Fruit fly (Drosophila melanogaster) whole organism, prepupa: ENCODE results near the gene CG17839.
A peak's percentile ranks its signal among the peaks of the same experiment; 100 is the strongest.

ENCODE experiments used
- Blimp-1 ChIP-seq: fragments of 200-800 bp; sonication (Bioruptor generic); optimal IDR thresholded peaks from 3 replicates; lab custom pipeline; 2017; ENCODE audit warnings: missing biosample characterization, missing genetic modification characterization, mild to moderate bottlenecking, moderate library complexity, missing genetic modification reagents
- CG10631 ChIP-seq: fragments of 200-800 bp; sonication (Bioruptor generic); optimal IDR thresholded peaks from 2 replicates; lab custom pipeline; 2016; ENCODE audit warnings: missing biosample characterization, missing genetic modification characterization
- CG10669 ChIP-seq: fragments of 200-800 bp; sonication (Bioruptor generic); optimal IDR thresholded peaks from 3 replicates; lab custom pipeline; 2018; ENCODE audit warnings: missing biosample characterization, mild to moderate bottlenecking, missing genetic modification characterization, moderate library complexity
- CG11294 ChIP-seq: fragments of 200-800 bp; sonication (Bioruptor generic); IDR thresholded peaks from 2 replicates; pipeline ENCODE4 v1.3.6; 2022; ENCODE audit warnings: missing biosample characterization, missing genetic modification characterization
- CG11762 ChIP-seq: fragments of 200-800 bp; sonication (Bioruptor generic); optimal IDR thresholded peaks from 3 replicates; lab custom pipeline; 2016; ENCODE audit warnings: missing biosample characterization, missing genetic modification characterization; ENCODE audit not compliant: insufficient read depth
- CG11902 ChIP-seq: fragments of 200-800 bp; sonication (Bioruptor generic); optimal IDR thresholded peaks from 3 replicates; lab custom pipeline; 2016; ENCODE audit warnings: missing biosample characterization, missing genetic modification characterization
- CG15336 ChIP-seq: fragments of 200-800 bp; sonication (Bioruptor generic); IDR thresholded peaks from 2 replicates; pipeline ENCODE4 v1.3.6; 2022; ENCODE audit warnings: missing biosample characterization, missing genetic modification characterization
- CG1621 ChIP-seq: fragments of 200-800 bp; sonication (Bioruptor generic); optimal IDR thresholded peaks from 3 replicates; lab custom pipeline; 2018; ENCODE audit warnings: missing biosample characterization, mild to moderate bottlenecking, missing genetic modification characterization
- CG16779 ChIP-seq: fragments of 200-800 bp; sonication (Bioruptor generic); optimal IDR thresholded peaks from 3 replicates; lab custom pipeline; 2017; ENCODE audit warnings: missing biosample characterization, mild to moderate bottlenecking, missing genetic modification characterization
- CG3032 ChIP-seq: fragments of 200-800 bp; optimal IDR thresholded peaks from 2 replicates; lab custom pipeline; 2019; ENCODE audit warnings: missing biosample characterization, mild to moderate bottlenecking, missing genetic modification characterization, moderate library complexity
- CG31627 ChIP-seq: fragments of 200-800 bp; sonication (Bioruptor generic); optimal IDR thresholded peaks from 3 replicates; lab custom pipeline; 2016; ENCODE audit warnings: missing biosample characterization, missing genetic modification characterization
- CG32006 ChIP-seq: fragments of 200-800 bp; sonication (Bioruptor generic); optimal IDR thresholded peaks from 3 replicates; lab custom pipeline; 2017; ENCODE audit warnings: missing biosample characterization, mild to moderate bottlenecking, missing genetic modification characterization
- CG3919 ChIP-seq: fragments of 200-800 bp; sonication (Bioruptor generic); optimal IDR thresholded peaks from 3 replicates; lab custom pipeline; 2016; ENCODE audit warnings: missing biosample characterization, missing genetic modification characterization
- CG4318 ChIP-seq: fragments of 200-800 bp; sonication (Bioruptor generic); optimal IDR thresholded peaks from 3 replicates; lab custom pipeline; 2017; ENCODE audit warnings: missing biosample characterization, mild to moderate bottlenecking, missing genetic modification characterization
- CG6163 ChIP-seq: fragments of 200-800 bp; sonication (Bioruptor generic); IDR thresholded peaks from 3 replicates; pipeline ENCODE4 v1.3.6; 2022; ENCODE audit warnings: missing biosample characterization, missing genetic modification characterization
- CG6276 ChIP-seq: fragments of 200-800 bp; sonication (Bioruptor generic); optimal IDR thresholded peaks from 2 replicates; lab custom pipeline; 2017; ENCODE audit warnings: missing biosample characterization, mild to moderate bottlenecking, missing genetic modification characterization
- CG6808 ChIP-seq: fragments of 200-800 bp; sonication (Bioruptor generic); optimal IDR thresholded peaks from 3 replicates; lab custom pipeline; 2017; ENCODE audit warnings: missing biosample characterization, missing genetic modification characterization, mild to moderate bottlenecking, moderate library complexity, missing genetic modification reagents
- CG6854 ChIP-seq: fragments of 200-800 bp; sonication (Bioruptor generic); optimal IDR thresholded peaks from 2 replicates; lab custom pipeline; 2017; ENCODE audit warnings: missing biosample characterization, mild to moderate bottlenecking, missing genetic modification characterization
- CG7368 ChIP-seq: fragments of 200-800 bp; sonication (Bioruptor generic); optimal IDR thresholded peaks from 3 replicates; lab custom pipeline; 2016; ENCODE audit warnings: missing biosample characterization, missing genetic modification characterization
- CG8119 ChIP-seq: fragments of 200-800 bp; sonication (Bioruptor generic); IDR thresholded peaks from 3 replicates; pipeline ENCODE4 v1.3.6; 2022; ENCODE audit warnings: missing biosample characterization, missing genetic modification characterization
- CG8632 ChIP-seq: fragments of 200-800 bp; sonication (Bioruptor generic); optimal IDR thresholded peaks from 3 replicates; lab custom pipeline; 2016; ENCODE audit warnings: missing biosample characterization, missing genetic modification characterization
- Eip75B ChIP-seq: fragments of 200-800 bp; sonication (Bioruptor generic); optimal IDR thresholded peaks from 3 replicates; lab custom pipeline; 2016; ENCODE audit warnings: missing biosample characterization, missing genetic modification characterization
- Eip78C ChIP-seq: fragments of 200-800 bp; sonication (Bioruptor generic); peaks from one replicate; lab custom pipeline; 2016; ENCODE audit warnings: missing biosample characterization, missing genetic modification characterization
- Ets96B ChIP-seq: fragments of 200-800 bp; optimal IDR thresholded peaks from 2 replicates; lab custom pipeline; 2019; ENCODE audit warnings: missing biosample characterization, mild to moderate bottlenecking, missing genetic modification characterization, moderate library complexity
- Hr38 ChIP-seq: sonication (Bioruptor generic); optimal IDR thresholded peaks from 2 replicates; lab custom pipeline; 2016; ENCODE audit warnings: missing biosample characterization, missing genetic modification characterization
- Hr39 ChIP-seq: fragments of 200-800 bp; sonication (Bioruptor generic); optimal IDR thresholded peaks from 2 replicates; lab custom pipeline; 2016; ENCODE audit warnings: missing biosample characterization, missing genetic modification characterization
- Hr4 ChIP-seq: fragments of 200-800 bp; sonication (Bioruptor generic); optimal IDR thresholded peaks from 3 replicates; lab custom pipeline; 2016; ENCODE audit warnings: missing biosample characterization, missing genetic modification characterization
- Lpt ChIP-seq: fragments of 200-800 bp; sonication (Bioruptor generic); optimal IDR thresholded peaks from 3 replicates; lab custom pipeline; 2016; ENCODE audit warnings: missing biosample characterization, missing genetic modification characterization
- Met ChIP-seq: fragments of 200-800 bp; sonication (Bioruptor generic); optimal IDR thresholded peaks from 3 replicates; lab custom pipeline; 2016; ENCODE audit warnings: missing biosample characterization, missing genetic modification characterization
- OdsH ChIP-seq: fragments of 200-800 bp; sonication (Bioruptor generic); optimal IDR thresholded peaks from 3 replicates; lab custom pipeline; 2016; ENCODE audit warnings: missing biosample characterization, missing genetic modification characterization
- Smox ChIP-seq: fragments of 200-800 bp; sonication (Bioruptor generic); optimal IDR thresholded peaks from 3 replicates; lab custom pipeline; 2016; ENCODE audit warnings: missing biosample characterization, missing genetic modification characterization
- Sox102F ChIP-seq: fragments of 200-800 bp; sonication (Bioruptor generic); optimal IDR thresholded peaks from 2 replicates; lab custom pipeline; 2016; ENCODE audit warnings: missing biosample characterization, mild to moderate bottlenecking, missing genetic modification characterization
- Sox15 ChIP-seq: fragments of 200-800 bp; sonication (Bioruptor generic); optimal IDR thresholded peaks from 3 replicates; lab custom pipeline; 2016; ENCODE audit warnings: missing biosample characterization, missing genetic modification characterization
- achi ChIP-seq: fragments of 200-800 bp; sonication (Bioruptor generic); optimal IDR thresholded peaks from 3 replicates; lab custom pipeline; 2016; ENCODE audit warnings: missing biosample characterization, missing genetic modification characterization
- acj6 ChIP-seq: fragments of 200-800 bp; sonication (Bioruptor generic); optimal IDR thresholded peaks from 3 replicates; lab custom pipeline; 2016; ENCODE audit warnings: missing biosample characterization, missing genetic modification characterization
- dac ChIP-seq: fragments of 200-800 bp; sonication (Bioruptor generic); optimal IDR thresholded peaks from 2 replicates; lab custom pipeline; 2017; ENCODE audit warnings: missing biosample characterization, mild to moderate bottlenecking, missing genetic modification characterization
- dsx ChIP-seq: fragments of 200-800 bp; optimal IDR thresholded peaks from 3 replicates; lab custom pipeline; 2019; ENCODE audit warnings: missing biosample characterization, mild to moderate bottlenecking, missing genetic modification characterization, moderate library complexity; ENCODE audit not compliant: poor library complexity, severe bottlenecking
- eg ChIP-seq: fragments of 200-800 bp; sonication (Bioruptor generic); IDR thresholded peaks from 3 replicates; pipeline ENCODE4 v1.3.6; 2022; ENCODE audit warnings: missing biosample characterization, missing genetic modification characterization
- fd59A ChIP-seq: fragments of 200-800 bp; sonication (Bioruptor generic); optimal IDR thresholded peaks from 2 replicates; lab custom pipeline; 2017; ENCODE audit warnings: missing biosample characterization, mild to moderate bottlenecking, missing genetic modification characterization, missing genetic modification reagents
- fd85E ChIP-seq: fragments of 200-800 bp; sonication (Bioruptor generic); optimal IDR thresholded peaks from 3 replicates; lab custom pipeline; 2016; ENCODE audit warnings: missing biosample characterization, missing genetic modification characterization
- lz ChIP-seq: fragments of 200-800 bp; sonication (Bioruptor generic); optimal IDR thresholded peaks from 3 replicates; lab custom pipeline; 2016; ENCODE audit warnings: missing biosample characterization, missing genetic modification characterization
- net ChIP-seq: fragments of 200-800 bp; sonication (Bioruptor generic); optimal IDR thresholded peaks from 3 replicates; lab custom pipeline; 2016; ENCODE audit warnings: missing biosample characterization, missing genetic modification characterization
- pdm3 ChIP-seq: fragments of 200-800 bp; sonication (Bioruptor generic); optimal IDR thresholded peaks from 3 replicates; lab custom pipeline; 2016; ENCODE audit warnings: missing biosample characterization, missing genetic modification characterization
- salr ChIP-seq, 2 experiments: fragments of 200-800 bp; sonication (Bioruptor generic); optimal IDR thresholded peaks; 3 replicates each; lab custom pipeline; 2016 to 2018; ENCODE audit warnings: missing biosample characterization in 2 of 2, missing genetic modification characterization in 2 of 2, mild to moderate bottlenecking in 1 of 2
- spab ChIP-seq: fragments of 200-800 bp; sonication (Bioruptor generic); optimal IDR thresholded peaks from 2 replicates; lab custom pipeline; 2017; ENCODE audit warnings: missing biosample characterization, mild to moderate bottlenecking, missing genetic modification characterization, missing genetic modification reagents
- ss ChIP-seq, 2 experiments: fragments of 200-800 bp; sonication (Bioruptor generic); optimal IDR thresholded peaks; 2 replicates in 1 of 2; 3 replicates in 1 of 2; lab custom pipeline; 2017 to 2018; ENCODE audit warnings: mild to moderate bottlenecking in 2 of 2, missing biosample characterization in 2 of 2, missing genetic modification characterization in 2 of 2, moderate library complexity in 1 of 2
- svp ChIP-seq: fragments of 200-800 bp; sonication (Bioruptor generic); peaks from one replicate; lab custom pipeline; 2016; ENCODE audit warnings: missing biosample characterization, missing genetic modification characterization
- topi ChIP-seq: fragments of 200-800 bp; sonication (Bioruptor generic); optimal IDR thresholded peaks from 3 replicates; lab custom pipeline; 2016; ENCODE audit warnings: missing biosample characterization, missing genetic modification characterization
- vri ChIP-seq: fragments of 200-800 bp; sonication (Bioruptor generic); optimal IDR thresholded peaks from 3 replicates; lab custom pipeline; 2016; ENCODE audit warnings: missing biosample characterization, mild to moderate bottlenecking, missing genetic modification characterization

Gene CG17839

dm6 chr3L:14784949-14785408, 20.0 kb upstream of the CG17839 start (continued):
- TF ChIP-seq CG7368 (GFP tag; lab: Kevin White, UChicago) (peak; percentile 71), CG10631 (peak; percentile 71), CG11902 (GFP tag; lab: Kevin White, UChicago) (peak; percentile 70), CG6808 (GFP tag; lab: Kevin White, UChicago) (peak; percentile 76), Ets96B (tag; lab: Kevin White, UChicago) (peak; percentile 70), Eip78C (GFP tag; lab: Kevin White, UChicago) (peak; percentile 95), achi (GFP tag; lab: Kevin White, UChicago) (peak; percentile 83), fd59A (peak; percentile 74)

- TF ChIP-seq CG31627 (peak; percentile 86), Eip78C (GFP tag; lab: Kevin White, UChicago) (peak; percentile 96), CG6163 (GFP tag; lab: Robert Waterston, UW) (peak; percentile 83), CG16779 (tag; lab: Kevin White, UChicago) (peak; percentile 42), CG7368 (GFP tag; lab: Kevin White, UChicago) (peak; percentile 69), CG1621 (peak; percentile 28), vri (GFP tag; lab: Kevin White, UChicago) (peak; percentile 45), CG4318 (GFP tag; lab: Kevin White, UChicago) (peak; percentile 86), Hr39 (GFP tag; lab: Kevin White, UChicago) (peak; percentile 84), CG32006 (GFP tag; lab: Kevin White, UChicago) (peak; percentile 94), CG3032 (tag; lab: Kevin White, UChicago) (peak; percentile 75), pdm3 (peak; percentile 87), CG8119 (GFP tag; lab: Robert Waterston, UW) (peak; percentile 84), CG8632 (GFP tag; lab: Kevin White, UChicago) (peak; percentile 65), Eip75B (GFP tag; lab: Kevin White, UChicago) (peak; percentile 79), Ets96B (tag; lab: Kevin White, UChicago) (peak; percentile 80), dsx (GFP tag; lab: Kevin White, UChicago) (peak; percentile 62), svp (peak; percentile 93), Sox15 (GFP tag; lab: Kevin White, UChicago) (peak; percentile 78), CG11762 (GFP tag; lab: Kevin White, UChicago) (peak; percentile 66), Sox102F (GFP tag; lab: Kevin White, UChicago) (peak; percentile 53), CG15336 (GFP tag; lab: Robert Waterston, UW) (peak; percentile 87), dac (peak; percentile 68), CG11294 (GFP tag; lab: Robert Waterston, UW) (peak; percentile 68; the same call in 1 of the 2 replicates), eg (GFP tag; lab: Robert Waterston, UW) (peak; percentile 77), achi (GFP tag; lab: Kevin White, UChicago) (peak; percentile 81), Blimp-1 (GFP tag; lab: Kevin White, UChicago) (peak; percentile 37), lz (GFP tag; lab: Kevin White, UChicago) (peak; percentile 70), Met (GFP tag; lab: Kevin White, UChicago) (peak; percentile 63), salr (GFP tag; optimal IDR thresholded peaks at IDR 0.05; lab: Kevin White, UChicago) (peak; percentile 26 to 84), CG6808 (GFP tag; lab: Kevin White, UChicago) (peak; percentile 62), Hr4 (GFP tag; lab: Kevin White, UChicago) (peak; percentile 93), CG10669 (GFP tag; lab: Kevin White, UChicago) (peak; percentile 82), net (peak; percentile 84), ss (GFP tag; optimal IDR thresholded peaks at IDR 0.05; lab: Kevin White, UChicago) (peak; percentile 50 to 59), Lpt (peak; percentile 81), CG3919 (peak; percentile 82), spab (GFP tag; lab: Kevin White, UChicago) (peak; percentile 56), acj6 (GFP tag; lab: Kevin White, UChicago) (peak; percentile 78), CG6276 (GFP tag; lab: Kevin White, UChicago) (peak; percentile 82), Smox (GFP tag; lab: Kevin White, UChicago) (peak; percentile 68), fd85E (GFP tag; lab: Kevin White, UChicago) (no peak), Hr38 (GFP tag; lab: Kevin White, UChicago) (no peak), OdsH (GFP tag; lab: Kevin White, UChicago) (peak; percentile 82), CG6854 (no peak), topi (GFP tag; lab: Kevin White, UChicago) (peak; percentile 66)
These were observed 19.4 kb upstream of the CG17839 start for dm6 chr3L:14785492-14785916.
